Fruit fly (Drosophila melanogaster) whole organism, embryonic: ENCODE results near the gene Ssl2.

ENCODE experiments used
- BEAF-32 ChIP-seq: fragments of 200-800 bp; sonication (Bioruptor generic); optimal IDR thresholded peaks from 3 replicates; lab custom pipeline; 2017; ENCODE audit warnings: missing biosample characterization, missing genetic modification characterization, mild to moderate bottlenecking, moderate library complexity, missing genetic modification reagents
- Bdp1 ChIP-seq: fragments of 200-800 bp; sonication (Bioruptor generic); optimal IDR thresholded peaks from 3 replicates; lab custom pipeline; 2016; ENCODE audit warnings: missing biosample characterization, missing genetic modification characterization
- CG10209 ChIP-seq: fragments of 200-800 bp; sonication (Bioruptor generic); optimal IDR thresholded peaks from 3 replicates; lab custom pipeline; 2017; ENCODE audit warnings: missing biosample characterization, mild to moderate bottlenecking, missing genetic modification characterization, missing genetic modification reagents
- CG1024 ChIP-seq: fragments of 200-800 bp; sonication (Bioruptor generic); IDR thresholded peaks from 2 replicates; pipeline ENCODE4 v1.3.6; 2022; ENCODE audit warnings: missing biosample characterization, missing genetic modification characterization
- CG10321 ChIP-seq: fragments of 200-800 bp; sonication (Bioruptor generic); IDR thresholded peaks from 2 replicates; pipeline ENCODE4 v1.3.6; 2022; ENCODE audit warnings: missing biosample characterization, missing genetic modification characterization
- CG10654 ChIP-seq: fragments of 200-800 bp; sonication (Bioruptor generic); optimal IDR thresholded peaks from 2 replicates; lab custom pipeline; 2016; ENCODE audit warnings: missing biosample characterization, missing genetic modification characterization
- CG12071 ChIP-seq: fragments of 200-800 bp; sonication (Bioruptor generic); optimal IDR thresholded peaks from 3 replicates; lab custom pipeline; 2018; ENCODE audit warnings: missing biosample characterization, mild to moderate bottlenecking, missing genetic modification characterization
- CG13624 ChIP-seq: fragments of 200-800 bp; sonication (Bioruptor generic); optimal IDR thresholded peaks from 2 replicates; lab custom pipeline; 2016; ENCODE audit warnings: missing biosample characterization, missing genetic modification characterization
- CG15011 ChIP-seq: fragments of 200-800 bp; sonication (Bioruptor generic); optimal IDR thresholded peaks from 3 replicates; lab custom pipeline; 2018; ENCODE audit warnings: missing biosample characterization, mild to moderate bottlenecking, missing genetic modification characterization
- CG15514 ChIP-seq: fragments of 200-800 bp; sonication (Bioruptor generic); optimal IDR thresholded peaks from 3 replicates; lab custom pipeline; 2017; ENCODE audit warnings: missing biosample characterization, missing genetic modification characterization, mild to moderate bottlenecking, moderate library complexity, missing genetic modification reagents
- CG17385 ChIP-seq: fragments of 200-800 bp; sonication (Bioruptor generic); optimal IDR thresholded peaks from 3 replicates; lab custom pipeline; 2018; ENCODE audit warnings: missing biosample characterization, mild to moderate bottlenecking, missing genetic modification characterization
- CG17912 ChIP-seq: fragments of 200-800 bp; sonication (Bioruptor generic); optimal IDR thresholded peaks from 2 replicates; lab custom pipeline; 2018; ENCODE audit warnings: missing biosample characterization, mild to moderate bottlenecking, missing genetic modification characterization
- CG2202 ChIP-seq: fragments of 200-800 bp; sonication (Bioruptor generic); optimal IDR thresholded peaks from 2 replicates; lab custom pipeline; 2018; ENCODE audit warnings: missing biosample characterization, mild to moderate bottlenecking, missing genetic modification characterization
- CG2712 ChIP-seq: fragments of 200-800 bp; optimal IDR thresholded peaks from 3 replicates; lab custom pipeline; 2019; ENCODE audit warnings: missing biosample characterization, mild to moderate bottlenecking, missing genetic modification characterization, moderate library complexity
- CG3065 ChIP-seq: fragments of 200-800 bp; sonication (Bioruptor generic); optimal IDR thresholded peaks from 2 replicates; lab custom pipeline; 2016; ENCODE audit warnings: missing biosample characterization, missing genetic modification characterization
- CG3281 ChIP-seq: fragments of 200-800 bp; sonication (Bioruptor generic); optimal IDR thresholded peaks from 3 replicates; lab custom pipeline; 2017; ENCODE audit warnings: missing biosample characterization, mild to moderate bottlenecking, missing genetic modification characterization
- CG3838 ChIP-seq: fragments of 200-800 bp; sonication (Bioruptor generic); optimal IDR thresholded peaks from 3 replicates; lab custom pipeline; 2016; ENCODE audit warnings: missing biosample characterization, missing genetic modification characterization
- CG3995 ChIP-seq: fragments of 200-800 bp; sonication (Bioruptor generic); optimal IDR thresholded peaks from 3 replicates; lab custom pipeline; 2016; ENCODE audit warnings: missing biosample characterization, missing genetic modification characterization
- CG4730 ChIP-seq: fragments of 200-800 bp; sonication (Bioruptor generic); IDR thresholded peaks from 2 replicates; pipeline ENCODE4 v1.3.6; 2022; ENCODE audit warnings: missing biosample characterization, missing genetic modification characterization
- CG4820 ChIP-seq: fragments of 200-800 bp; sonication (Bioruptor generic); optimal IDR thresholded peaks from 3 replicates; lab custom pipeline; 2016; ENCODE audit warnings: missing biosample characterization, missing genetic modification characterization
- CG6791 ChIP-seq: fragments of 200-800 bp; sonication (Bioruptor generic); IDR thresholded peaks from 3 replicates; pipeline ENCODE4 v1.3.6; 2022; ENCODE audit warnings: missing biosample characterization, missing genetic modification characterization; ENCODE audit not compliant: partially characterized antibody
- CG9932 ChIP-seq: fragments of 200-800 bp; sonication (Bioruptor generic); IDR thresholded peaks from 2 replicates; pipeline ENCODE4 v1.3.6; 2022; ENCODE audit warnings: missing biosample characterization, missing genetic modification characterization
- ERR ChIP-seq: fragments of 200-800 bp; sonication (Bioruptor generic); optimal IDR thresholded peaks from 2 replicates; lab custom pipeline; 2016; ENCODE audit warnings: missing biosample characterization, missing genetic modification characterization
- Eip74EF ChIP-seq, 2 experiments: fragments of 200-800 bp in 1 of 2; fragments of >200 bp in 1 of 2; sonication (Bioruptor generic) in 1 of 2; optimal IDR thresholded peaks; 2 replicates each; lab custom pipeline; 2017 to 2019; ENCODE audit warnings: missing biosample characterization in 2 of 2, missing genetic modification characterization in 2 of 2, mild to moderate bottlenecking in 1 of 2, moderate library complexity in 1 of 2
- GATAe ChIP-seq: fragments of 200-800 bp; sonication (Bioruptor generic); conservative IDR thresholded peaks from 2 replicates; pipeline ENCODE4 v1.3.6; 2022; ENCODE audit warnings: missing biosample characterization, missing genetic modification characterization
- Kr ChIP-seq: fragments of 200-800 bp; sonication (Bioruptor generic); optimal IDR thresholded peaks from 2 replicates; lab custom pipeline; 2017; ENCODE audit warnings: missing biosample characterization, mild to moderate bottlenecking, missing genetic modification characterization
- Lim3 ChIP-seq: fragments of 200-800 bp; sonication (Bioruptor generic); IDR thresholded peaks from 2 replicates; pipeline ENCODE4 v1.3.6; 2022; ENCODE audit warnings: missing biosample characterization, missing genetic modification characterization
- Med ChIP-seq: fragments of 200-800 bp; sonication (Bioruptor generic); peaks from one replicate; lab custom pipeline; 2016; ENCODE audit warnings: missing biosample characterization, missing genetic modification characterization, mild to moderate bottlenecking, inconsistent platforms, moderate library complexity
- Nf-YA ChIP-seq: fragments of 200-800 bp; sonication (Bioruptor generic); IDR thresholded peaks from 2 replicates; pipeline ENCODE4 v1.3.6; 2022; ENCODE audit warnings: missing biosample characterization, missing genetic modification characterization
- Scr ChIP-seq: fragments of 200-800 bp; sonication (Bioruptor generic); IDR thresholded peaks from 2 replicates; pipeline ENCODE4 v1.3.6; 2022; ENCODE audit warnings: missing biosample characterization, missing genetic modification characterization; ENCODE audit not compliant: partially characterized antibody
- Xbp1 ChIP-seq: fragments of 200-800 bp; sonication (Bioruptor generic); optimal IDR thresholded peaks from 3 replicates; lab custom pipeline; 2016; ENCODE audit warnings: missing biosample characterization, mild to moderate bottlenecking, missing genetic modification characterization
- bab2 ChIP-seq: fragments of 200-800 bp; sonication (Bioruptor generic); optimal IDR thresholded peaks from 2 replicates; lab custom pipeline; 2016; ENCODE audit warnings: missing biosample characterization, missing genetic modification characterization
- chinmo ChIP-seq: fragments of 200-800 bp; sonication (Bioruptor generic); IDR thresholded peaks from 4 replicates; pipeline ENCODE4 v1.3.6; 2022; ENCODE audit warnings: missing biosample characterization, missing genetic modification characterization; ENCODE audit not compliant: partially characterized antibody
- cwo ChIP-seq: fragments of 200-800 bp; sonication (Bioruptor generic); optimal IDR thresholded peaks from 3 replicates; lab custom pipeline; 2017; ENCODE audit warnings: missing biosample characterization, missing genetic modification characterization, mild to moderate bottlenecking, moderate library complexity, missing genetic modification reagents
- en ChIP-seq: fragments of 200-800 bp; sonication (Bioruptor generic); optimal IDR thresholded peaks from 2 replicates; lab custom pipeline; 2016; ENCODE audit warnings: missing biosample characterization, missing genetic modification characterization
- fd96Cb ChIP-seq: fragments of 200-800 bp; sonication (Bioruptor generic); optimal IDR thresholded peaks from 2 replicates; lab custom pipeline; 2018; ENCODE audit warnings: missing biosample characterization, mild to moderate bottlenecking, missing genetic modification characterization, moderate library complexity
- grn ChIP-seq: fragments of 200-800 bp; sonication (Bioruptor generic); optimal IDR thresholded peaks from 3 replicates; lab custom pipeline; 2017; ENCODE audit warnings: missing biosample characterization, missing genetic modification characterization
- gsb ChIP-seq: fragments of 200-800 bp; sonication (Bioruptor generic); IDR thresholded peaks from 2 replicates; pipeline ENCODE4 v1.3.6; 2022; ENCODE audit warnings: missing biosample characterization, missing genetic modification characterization
- hbn ChIP-seq: fragments of 200-800 bp; sonication (Bioruptor generic); IDR thresholded peaks from 2 replicates; pipeline ENCODE4 v1.3.6; 2022; ENCODE audit warnings: missing biosample characterization, missing genetic modification characterization; ENCODE audit not compliant: partially characterized antibody
- hkb ChIP-seq, 2 experiments: fragments of 200-800 bp in 1 of 2; fragments of >200 bp in 1 of 2; sonication (Bioruptor generic) in 1 of 2; IDR thresholded peaks in 1 of 2; optimal IDR thresholded peaks in 1 of 2; 2 replicates each; pipeline versions ENCODE4 v1.3.6 to Lab custom; 2017 to 2022; ENCODE audit warnings: missing biosample characterization in 1 of 2, missing genetic modification characterization in 1 of 2
- kay ChIP-seq: fragments of 200-800 bp; sonication (Bioruptor generic); optimal IDR thresholded peaks from 2 replicates; lab custom pipeline; 2016; ENCODE audit warnings: missing biosample characterization, missing genetic modification characterization
- klu ChIP-seq: fragments of 200-800 bp; sonication (Bioruptor generic); IDR thresholded peaks from 2 replicates; pipeline ENCODE4 v1.3.6; 2022; ENCODE audit warnings: missing biosample characterization, missing genetic modification characterization
- lilli ChIP-seq: fragments of 200-800 bp; sonication (Bioruptor generic); optimal IDR thresholded peaks from 3 replicates; lab custom pipeline; 2016; ENCODE audit warnings: missing biosample characterization, missing genetic modification characterization
- odd ChIP-seq: fragments of 200-800 bp; sonication (Bioruptor generic); optimal IDR thresholded peaks from 2 replicates; lab custom pipeline; 2017; ENCODE audit warnings: missing biosample characterization, mild to moderate bottlenecking, missing genetic modification characterization
- org-1 ChIP-seq: fragments of 200-800 bp; sonication (Bioruptor generic); optimal IDR thresholded peaks from 2 replicates; lab custom pipeline; 2017; ENCODE audit warnings: missing biosample characterization, missing genetic modification characterization
- p53 ChIP-seq: fragments of 200-800 bp; sonication (Bioruptor generic); optimal IDR thresholded peaks from 2 replicates; lab custom pipeline; 2016; ENCODE audit warnings: missing biosample characterization, missing genetic modification characterization
- phol ChIP-seq: fragments of 200-800 bp; sonication (Bioruptor generic); optimal IDR thresholded peaks from 3 replicates; lab custom pipeline; 2018; ENCODE audit warnings: missing biosample characterization, mild to moderate bottlenecking, missing genetic modification characterization, moderate library complexity
- sens ChIP-seq: fragments of 200-800 bp; sonication (Bioruptor generic); peaks from one replicate; lab custom pipeline; 2016; ENCODE audit warnings: missing biosample characterization, missing genetic modification characterization
- sim ChIP-seq: fragments of 200-800 bp; sonication (Bioruptor generic); IDR thresholded peaks from 2 replicates; pipeline ENCODE4 v1.3.6; 2022; ENCODE audit warnings: missing biosample characterization, missing genetic modification characterization
- slp2 ChIP-seq: fragments of 200-800 bp; sonication (Bioruptor generic); optimal IDR thresholded peaks from 2 replicates; lab custom pipeline; 2016; ENCODE audit warnings: missing biosample characterization, missing genetic modification characterization
- z ChIP-seq: fragments of 200-800 bp; sonication (Bioruptor generic); IDR thresholded peaks from 3 replicates; pipeline ENCODE4 v1.3.6; 2022; ENCODE audit warnings: missing biosample characterization, missing genetic modification characterization

Ssl2 gene

DNA sequence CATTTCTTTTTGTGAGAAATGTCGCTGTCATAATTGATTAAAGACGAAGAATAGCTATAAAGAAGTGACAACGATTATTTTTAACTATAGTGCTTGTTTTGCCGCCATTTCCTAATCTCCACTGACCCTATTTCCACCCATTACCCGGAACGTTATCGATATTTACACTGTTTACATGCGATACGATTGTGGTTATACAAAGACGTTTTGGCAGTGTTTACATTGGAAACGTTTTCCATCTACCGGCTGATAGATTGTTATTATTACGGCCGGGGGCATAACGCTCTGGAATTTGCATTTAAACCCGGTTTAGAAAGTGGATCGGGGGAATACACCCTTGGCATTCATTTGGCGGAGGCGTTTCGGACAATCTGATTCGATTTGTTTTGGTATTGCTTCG is 33.8 kb upstream of the Ssl2 start (continued):
- TF ChIP-seq CG4730 (GFP tag; lab: Robert Waterston, UW) (no peak), Nf-YA (GFP tag; lab: Robert Waterston, UW) (no peak), CG3281 (GFP tag; lab: Kevin White, UChicago) (no peak), BEAF-32 (GFP tag; lab: Kevin White, UChicago) (peak; percentile 10), CG10654 (no peak), Bdp1 (no peak), Med (GFP tag; lab: Kevin White, UChicago) (peak; percentile 81), CG9932 (GFP tag; lab: Robert Waterston, UW) (no peak), CG2202 (tag; lab: Kevin White, UChicago) (no peak), CG3838 (GFP tag; lab: Kevin White, UChicago) (no peak), Eip74EF (GFP tag; optimal IDR thresholded peaks at IDR 0.05; lab: Kevin White, UChicago) (no peak), z (GFP tag; lab: Robert Waterston, UW) (no peak), sim (GFP tag; lab: Robert Waterston, UW) (no peak), CG17385 (GFP tag; lab: Kevin White, UChicago) (no peak), sens (GFP tag; lab: Kevin White, UChicago) (peak; percentile 69), GATAe (GFP tag; lab: Robert Waterston, UW) (no peak), klu (no peak), en (GFP tag; lab: Kevin White, UChicago) (no peak), phol (no peak), grn (peak; percentile 49), fd96Cb (no peak), Kr (GFP tag; lab: Kevin White, UChicago) (no peak), lilli (no peak), bab2 (GFP tag; lab: Kevin White, UChicago) (no peak), ERR (GFP tag; lab: Kevin White, UChicago) (no peak), p53 (GFP tag; lab: Kevin White, UChicago) (no peak), CG12071 (GFP tag; lab: Kevin White, UChicago) (peak; percentile 47), CG17912 (GFP tag; lab: Kevin White, UChicago) (no peak), CG6791 (no peak), kay (GFP tag; lab: Kevin White, UChicago) (no peak), CG13624 (no peak), CG3065 (GFP tag; lab: Kevin White, UChicago) (no peak), CG2712 (tag; lab: Kevin White, UChicago) (no peak), cwo (GFP tag; lab: Kevin White, UChicago) (peak; percentile 6), chinmo (GFP tag; lab: Robert Waterston, UW) (no peak), CG15011 (GFP tag; lab: Kevin White, UChicago) (no peak), Xbp1 (GFP tag; lab: Kevin White, UChicago) (no peak), org-1 (no peak), CG3995 (GFP tag; lab: Kevin White, UChicago) (no peak), CG10321 (GFP tag; lab: Robert Waterston, UW) (no peak), gsb (GFP tag; lab: Robert Waterston, UW) (no peak), Lim3 (GFP tag; lab: Robert Waterston, UW) (no peak), CG10209 (GFP tag; lab: Kevin White, UChicago) (peak; percentile 19), odd (peak; percentile 41), hbn (no peak), CG15514 (peak; percentile 11), Scr (GFP tag; lab: Robert Waterston, UW) (no peak), hkb (optimal IDR thresholded peaks at IDR 0.05; lab: Kevin White, UChicago) (no peak), hkb (GFP tag; IDR thresholded peaks at IDR 0.05; lab: Robert Waterston, UW) (0 out of 2 replicates have a peak, but pooled peaks have one; percentile 23), slp2 (GFP tag; lab: Kevin White, UChicago) (no peak), CG1024 (GFP tag; lab: Robert Waterston, UW) (no peak), CG4820 (no peak)
